Worm (Caenorhabditis elegans) whole organism, mixed stage, embryonic: ENCODE data around the gene B0302.5.

Experiments used
- bed-3 ChIP-seq: fragments of 200-800 bp; sonication (Bioruptor generic); optimal IDR thresholded peaks from 3 replicates; lab custom pipeline; 2018; ENCODE audit warnings: mild to moderate bottlenecking, missing genetic modification characterization, moderate library complexity, missing compliant biosample characterization
- ceh-39 ChIP-seq: fragments of 150-350 bp; optimal IDR thresholded peaks from 2 replicates; lab custom pipeline; 2014; ENCODE audit warnings: missing biosample characterization, missing genetic modification characterization
- ceh-83 ChIP-seq: fragments of 200-800 bp; sonication (Bioruptor generic); optimal IDR thresholded peaks from 2 replicates; lab custom pipeline; 2018; ENCODE audit warnings: mild to moderate bottlenecking, missing genetic modification characterization, missing compliant biosample characterization
- ces-1 ChIP-seq: fragments of 150-350 bp; optimal IDR thresholded peaks from 2 replicates; lab custom pipeline; 2014; ENCODE audit warnings: missing biosample characterization, missing genetic modification reagents, missing genetic modification characterization
- cnd-1 ChIP-seq: fragments of 200-800 bp; sonication (Bioruptor generic); optimal IDR thresholded peaks from 2 replicates; lab custom pipeline; 2018; ENCODE audit warnings: mild to moderate bottlenecking, missing genetic modification characterization, missing compliant biosample characterization
- drap-1 ChIP-seq: fragments of 200-800 bp; sonication (Bioruptor generic); optimal IDR thresholded peaks from 3 replicates; lab custom pipeline; 2018; ENCODE audit warnings: mild to moderate bottlenecking, missing genetic modification characterization, missing compliant biosample characterization
- elt-1 ChIP-seq: sonication (generic microtip); optimal IDR thresholded peaks from 2 replicates; lab custom pipeline; 2017; ENCODE audit warnings: missing genetic modification characterization, mild to moderate bottlenecking, missing compliant biosample characterization, antibody characterized with exemption, moderate library complexity, borderline replicate concordance; ENCODE audit not compliant: insufficient read depth
- elt-3 ChIP-seq: fragments of 150-350 bp; optimal IDR thresholded peaks from 2 replicates; lab custom pipeline; 2014; ENCODE audit warnings: missing biosample characterization, missing genetic modification characterization
- hlh-1 ChIP-seq: fragments of 150-350 bp; optimal IDR thresholded peaks from 2 replicates; lab custom pipeline; 2014; ENCODE audit warnings: missing biosample characterization, missing genetic modification reagents, missing genetic modification characterization
- lin-13 ChIP-seq: fragments of 150-350 bp; optimal IDR thresholded peaks from 2 replicates; lab custom pipeline; 2014; ENCODE audit warnings: missing biosample characterization, missing genetic modification characterization
- lin-32 ChIP-seq: fragments of 200-800 bp; sonication (Bioruptor generic); optimal IDR thresholded peaks from 2 replicates; lab custom pipeline; 2018; ENCODE audit warnings: mild to moderate bottlenecking, missing genetic modification characterization, missing compliant biosample characterization
- mep-1 ChIP-seq: fragments of 150-350 bp; optimal IDR thresholded peaks from 2 replicates; lab custom pipeline; 2017; ENCODE audit warnings: missing biosample characterization, missing genetic modification reagents, missing genetic modification characterization, inconsistent platforms
- nhr-28 ChIP-seq: fragments of 150-350 bp; optimal IDR thresholded peaks from 2 replicates; lab custom pipeline; 2014; ENCODE audit warnings: missing biosample characterization, missing genetic modification characterization
- pha-4 ChIP-seq: fragments of 150-350 bp; optimal IDR thresholded peaks from 2 replicates; lab custom pipeline; 2018; ENCODE audit warnings: missing biosample characterization, missing genetic modification reagents, missing genetic modification characterization
- sem-2 ChIP-seq: fragments of 200-800 bp; sonication (Bioruptor generic); optimal IDR thresholded peaks from 2 replicates; lab custom pipeline; 2018; ENCODE audit warnings: mild to moderate bottlenecking, missing genetic modification characterization, missing compliant biosample characterization
- sptf-1 ChIP-seq: sonication (generic microtip); optimal IDR thresholded peaks from 2 replicates; lab custom pipeline; 2017; ENCODE audit warnings: mild to moderate bottlenecking, missing genetic modification characterization, moderate library complexity, missing compliant biosample characterization
- unc-39 ChIP-seq: fragments of 150-350 bp; optimal IDR thresholded peaks from 2 replicates; lab custom pipeline; 2014; ENCODE audit warnings: missing biosample characterization, missing genetic modification characterization
- zip-8 ChIP-seq: fragments of 150-350 bp; optimal IDR thresholded peaks from 2 replicates; lab custom pipeline; 2014; ENCODE audit warnings: missing biosample characterization, missing genetic modification characterization
- ztf-11 ChIP-seq: fragments of 150-350 bp; optimal IDR thresholded peaks from 2 replicates; lab custom pipeline; 2014; ENCODE audit warnings: missing biosample characterization, missing genetic modification characterization

The B0302.5 gene

DNA sequence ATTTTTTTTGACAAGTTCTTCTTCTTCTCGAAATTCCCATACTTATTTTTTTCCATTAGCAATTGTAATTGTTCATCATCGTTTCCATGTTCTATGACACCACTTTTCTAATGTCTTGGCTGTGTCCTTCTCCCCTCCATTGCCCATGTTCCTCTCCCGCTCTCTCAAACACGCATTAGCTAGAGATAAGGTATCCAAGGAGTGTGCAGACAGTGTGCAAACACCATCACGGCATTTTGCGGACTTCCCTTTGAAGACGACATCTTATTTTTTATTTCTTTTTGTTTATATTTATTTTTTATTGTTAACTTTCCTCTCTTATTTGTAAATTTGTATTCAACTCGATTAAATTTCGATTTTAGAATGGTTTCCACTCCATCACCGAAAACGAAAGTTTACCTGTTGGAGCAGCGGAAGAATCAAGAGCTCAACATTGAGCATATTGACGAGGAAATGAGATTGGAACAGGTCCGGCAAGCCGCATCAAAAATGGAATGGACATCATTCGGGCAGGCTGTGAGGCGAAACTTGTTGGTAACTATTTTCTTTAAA is 43.7 kb downstream of the B0302.5 start, which contains the start of gene mdt-1.2 (continued):
- TF ChIP-seq ztf-11 (tag; lab: Kevin White, UChicago), result no peak
- TF ChIP-seq pha-4, result peak; percentile 83
- peak; percentile 60 for TF ChIP-seq ceh-39 (tag; lab: Kevin White, UChicago)
- TF ChIP-seq lin-13 (tag; lab: Kevin White, UChicago), result peak; percentile 57
- TF ChIP-seq, all 35 proteins: peak for 12

DNA sequence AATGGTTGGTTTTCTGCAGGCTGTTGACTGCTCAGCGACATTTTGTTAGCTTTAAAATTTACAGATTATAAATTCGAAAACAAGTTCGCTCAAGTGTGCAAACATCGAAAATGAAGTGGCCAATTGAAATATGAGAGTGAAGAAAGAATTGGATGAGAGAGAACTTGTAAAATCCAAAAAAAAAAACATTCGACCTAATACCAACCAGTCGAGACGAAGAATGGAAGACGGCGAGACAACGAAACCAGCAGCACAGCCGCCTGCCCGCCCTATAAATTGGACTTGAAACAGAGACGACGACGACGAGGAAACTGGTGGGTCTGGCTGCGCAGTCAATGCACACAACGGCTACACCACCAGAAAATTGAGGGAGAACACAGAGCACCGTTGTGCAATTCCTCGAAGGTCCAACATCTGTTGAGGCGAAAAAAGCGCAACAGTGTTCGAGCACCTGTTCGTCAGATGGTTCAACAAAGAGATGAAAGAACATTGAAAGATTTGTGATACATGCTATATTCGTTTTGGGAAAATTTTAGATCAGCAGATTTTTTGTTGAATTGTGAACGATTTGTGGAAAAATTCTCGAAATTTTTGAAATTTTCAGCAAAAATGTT is 45.0 kb downstream of the B0302.5 start, which contains the start of gene T23C6.4:
Gene T23C6.4, minus strand, starts transcription at position 51 of the 614 bp plus-strand sequence.
- TF ChIP-seq cnd-1 (peak; percentile 64), hlh-1 (tag; lab: Kevin White, UChicago) (peak; percentile 88), unc-39 (tag; lab: Kevin White, UChicago) (no peak), sptf-1 (tag; lab: Kevin White, UChicago) (no peak), elt-3 (no peak), lin-32 (GFP tag; lab: Kevin White, UChicago) (peak; percentile 89)

DNA sequence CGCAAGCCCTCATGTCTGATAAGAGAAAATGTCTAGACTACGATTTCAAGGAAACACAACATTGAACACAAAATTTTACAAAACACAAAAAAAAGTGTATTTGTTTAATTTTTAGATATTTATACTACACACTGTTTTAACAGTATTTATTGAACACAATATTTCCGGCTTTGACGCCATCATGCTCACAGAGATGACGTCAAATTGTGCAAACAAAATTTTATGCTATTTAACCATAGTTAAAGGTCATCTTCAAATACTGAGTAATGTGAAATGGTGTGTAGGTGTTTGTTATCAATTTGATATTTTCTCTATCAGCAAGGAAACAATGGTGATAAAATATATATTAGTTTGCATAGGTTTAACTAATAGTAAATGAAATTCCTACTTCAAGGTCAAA is 48.4 kb downstream of the B0302.5 start:
- TF ChIP-seq cnd-1 (no peak), nhr-28 (tag; lab: Kevin White, UChicago) (no peak), zip-8 (tag; lab: Kevin White, UChicago) (no peak), unc-39 (tag; lab: Kevin White, UChicago) (no peak), elt-3 (no peak), ztf-11 (tag; lab: Kevin White, UChicago) (no peak), pha-4 (no peak), ceh-83 (GFP tag; lab: Kevin White, UChicago) (no peak), elt-1 (tag; lab: Kevin White, UChicago) (no peak), bed-3 (GFP tag; lab: Kevin White, UChicago) (no peak), ces-1 (GFP tag; lab: Kevin White, UChicago) (no peak), sem-2 (GFP tag; lab: Kevin White, UChicago) (no peak), mep-1 (tag; lab: Kevin White, UChicago) (no peak), lin-13 (tag; lab: Kevin White, UChicago) (no peak), drap-1 (GFP tag; lab: Kevin White, UChicago) (no peak)
